Worm (Caenorhabditis elegans) whole organism, L1 larva: Measurements from ENCODE around the gene C01G10.4.
A peak's percentile ranks its signal among the peaks of the same experiment; 100 is the strongest.

Source experiments
- dpl-1 ChIP-seq, 3 experiments: fragments of 150-350 bp in 2 of 3; sonication (generic microtip) in 1 of 3; optimal IDR thresholded peaks; 2 replicates each; lab custom pipeline; 2014 to 2017; ENCODE audit warnings: missing biosample characterization in 3 of 3, missing genetic modification characterization in 3 of 3, missing genetic modification reagents in 3 of 3
- egl-13 ChIP-seq: sonication (generic microtip); optimal IDR thresholded peaks from 2 replicates; lab custom pipeline; 2016; ENCODE audit warnings: missing genotype, missing genetic modification reagents, missing genetic modification characterization, missing compliant biosample characterization
- nhr-28 ChIP-seq: fragments of 150-350 bp; optimal IDR thresholded peaks from 2 replicates; lab custom pipeline; 2014; ENCODE audit warnings: missing biosample characterization, missing genetic modification characterization
- nhr-76 ChIP-seq: sonication (generic microtip); optimal IDR thresholded peaks from 2 replicates; lab custom pipeline; 2017; ENCODE audit warnings: missing biosample characterization, missing genetic modification characterization
- skn-1 ChIP-seq: fragments of 150-350 bp; optimal IDR thresholded peaks from 2 replicates; lab custom pipeline; 2014; ENCODE audit warnings: missing biosample characterization, missing genetic modification characterization
- unc-62 ChIP-seq: fragments of 150-350 bp; optimal IDR thresholded peaks from 2 replicates; lab custom pipeline; 2014; ENCODE audit warnings: missing biosample characterization, missing genetic modification reagents, missing genetic modification characterization
- ztf-4 ChIP-seq: fragments of 150-350 bp; optimal IDR thresholded peaks from 2 replicates; lab custom pipeline; 2014; ENCODE audit warnings: missing biosample characterization, missing genetic modification characterization

- TF ChIP-seq egl-13 (no peak), dpl-1 (GFP tag; optimal IDR thresholded peaks at IDR 0.05; lab: Kevin White, UChicago) (peak; percentile 45 to 67 (median 56)), nhr-76 (tag; lab: Kevin White, UChicago) (no peak), nhr-28 (tag; lab: Kevin White, UChicago) (no peak), ztf-4 (tag; lab: Kevin White, UChicago) (no peak), unc-62 (no peak), skn-1 (tag; lab: Kevin White, UChicago) (peak; percentile 38)
These were observed 7.2 kb upstream of the C01G10.4 start, which contains the start of the genes C01G10.10 and C01G10.9 for ce11 chrV:15082291-15082690.
